Fruit fly (Drosophila melanogaster) whole organism, prepupa: ENCODE data around the gene CG9673.

Source experiments
- CG10631 ChIP-seq: fragments of 200-800 bp; sonication (Bioruptor generic); optimal IDR thresholded peaks from 2 replicates; lab custom pipeline; 2016; ENCODE audit warnings: missing biosample characterization, missing genetic modification characterization
- CG11294 ChIP-seq: fragments of 200-800 bp; sonication (Bioruptor generic); IDR thresholded peaks from 2 replicates; pipeline ENCODE4 v1.3.6; 2022; ENCODE audit warnings: missing biosample characterization, missing genetic modification characterization
- CG11762 ChIP-seq: fragments of 200-800 bp; sonication (Bioruptor generic); optimal IDR thresholded peaks from 3 replicates; lab custom pipeline; 2016; ENCODE audit warnings: missing biosample characterization, missing genetic modification characterization; ENCODE audit not compliant: insufficient read depth
- CG11902 ChIP-seq: fragments of 200-800 bp; sonication (Bioruptor generic); optimal IDR thresholded peaks from 3 replicates; lab custom pipeline; 2016; ENCODE audit warnings: missing biosample characterization, missing genetic modification characterization
- CG15336 ChIP-seq: fragments of 200-800 bp; sonication (Bioruptor generic); IDR thresholded peaks from 2 replicates; pipeline ENCODE4 v1.3.6; 2022; ENCODE audit warnings: missing biosample characterization, missing genetic modification characterization
- CG1621 ChIP-seq: fragments of 200-800 bp; sonication (Bioruptor generic); optimal IDR thresholded peaks from 3 replicates; lab custom pipeline; 2018; ENCODE audit warnings: missing biosample characterization, mild to moderate bottlenecking, missing genetic modification characterization
- CG16779 ChIP-seq: fragments of 200-800 bp; sonication (Bioruptor generic); optimal IDR thresholded peaks from 3 replicates; lab custom pipeline; 2017; ENCODE audit warnings: missing biosample characterization, mild to moderate bottlenecking, missing genetic modification characterization
- CG3032 ChIP-seq: fragments of 200-800 bp; optimal IDR thresholded peaks from 2 replicates; lab custom pipeline; 2019; ENCODE audit warnings: missing biosample characterization, mild to moderate bottlenecking, missing genetic modification characterization, moderate library complexity
- CG31627 ChIP-seq: fragments of 200-800 bp; sonication (Bioruptor generic); optimal IDR thresholded peaks from 3 replicates; lab custom pipeline; 2016; ENCODE audit warnings: missing biosample characterization, missing genetic modification characterization
- CG34406 ChIP-seq: fragments of 200-800 bp; sonication (Bioruptor generic); optimal IDR thresholded peaks from 3 replicates; lab custom pipeline; 2016; ENCODE audit warnings: missing biosample characterization, missing genetic modification characterization
- CG3919 ChIP-seq: fragments of 200-800 bp; sonication (Bioruptor generic); optimal IDR thresholded peaks from 3 replicates; lab custom pipeline; 2016; ENCODE audit warnings: missing biosample characterization, missing genetic modification characterization
- CG6163 ChIP-seq: fragments of 200-800 bp; sonication (Bioruptor generic); IDR thresholded peaks from 3 replicates; pipeline ENCODE4 v1.3.6; 2022; ENCODE audit warnings: missing biosample characterization, missing genetic modification characterization
- CG6276 ChIP-seq: fragments of 200-800 bp; sonication (Bioruptor generic); optimal IDR thresholded peaks from 2 replicates; lab custom pipeline; 2017; ENCODE audit warnings: missing biosample characterization, mild to moderate bottlenecking, missing genetic modification characterization
- CG6808 ChIP-seq: fragments of 200-800 bp; sonication (Bioruptor generic); optimal IDR thresholded peaks from 3 replicates; lab custom pipeline; 2017; ENCODE audit warnings: missing biosample characterization, missing genetic modification characterization, mild to moderate bottlenecking, moderate library complexity, missing genetic modification reagents
- CG7368 ChIP-seq: fragments of 200-800 bp; sonication (Bioruptor generic); optimal IDR thresholded peaks from 3 replicates; lab custom pipeline; 2016; ENCODE audit warnings: missing biosample characterization, missing genetic modification characterization
- CG8119 ChIP-seq: fragments of 200-800 bp; sonication (Bioruptor generic); IDR thresholded peaks from 3 replicates; pipeline ENCODE4 v1.3.6; 2022; ENCODE audit warnings: missing biosample characterization, missing genetic modification characterization
- CG8319 ChIP-seq: fragments of 200-800 bp; sonication (Bioruptor generic); optimal IDR thresholded peaks from 3 replicates; lab custom pipeline; 2016; ENCODE audit warnings: missing biosample characterization, missing genetic modification characterization
- CG8632 ChIP-seq: fragments of 200-800 bp; sonication (Bioruptor generic); optimal IDR thresholded peaks from 3 replicates; lab custom pipeline; 2016; ENCODE audit warnings: missing biosample characterization, missing genetic modification characterization
- CG9139 ChIP-seq: fragments of 200-800 bp; sonication (Bioruptor generic); optimal IDR thresholded peaks from 3 replicates; lab custom pipeline; 2017; ENCODE audit warnings: missing biosample characterization, mild to moderate bottlenecking, missing genetic modification characterization
- Eip75B ChIP-seq: fragments of 200-800 bp; sonication (Bioruptor generic); optimal IDR thresholded peaks from 3 replicates; lab custom pipeline; 2016; ENCODE audit warnings: missing biosample characterization, missing genetic modification characterization
- Eip78C ChIP-seq: fragments of 200-800 bp; sonication (Bioruptor generic); peaks from one replicate; lab custom pipeline; 2016; ENCODE audit warnings: missing biosample characterization, missing genetic modification characterization
- Gug ChIP-seq: fragments of 200-800 bp; sonication (Bioruptor generic); IDR thresholded peaks from 2 replicates; pipeline ENCODE4 v1.3.6; 2022; ENCODE audit warnings: missing biosample characterization, missing genetic modification characterization
- Hr38 ChIP-seq: sonication (Bioruptor generic); optimal IDR thresholded peaks from 2 replicates; lab custom pipeline; 2016; ENCODE audit warnings: missing biosample characterization, missing genetic modification characterization
- Hr39 ChIP-seq: fragments of 200-800 bp; sonication (Bioruptor generic); optimal IDR thresholded peaks from 2 replicates; lab custom pipeline; 2016; ENCODE audit warnings: missing biosample characterization, missing genetic modification characterization
- Hr4 ChIP-seq: fragments of 200-800 bp; sonication (Bioruptor generic); optimal IDR thresholded peaks from 3 replicates; lab custom pipeline; 2016; ENCODE audit warnings: missing biosample characterization, missing genetic modification characterization
- Met ChIP-seq: fragments of 200-800 bp; sonication (Bioruptor generic); optimal IDR thresholded peaks from 3 replicates; lab custom pipeline; 2016; ENCODE audit warnings: missing biosample characterization, missing genetic modification characterization
- Smox ChIP-seq: fragments of 200-800 bp; sonication (Bioruptor generic); optimal IDR thresholded peaks from 3 replicates; lab custom pipeline; 2016; ENCODE audit warnings: missing biosample characterization, missing genetic modification characterization
- Sox102F ChIP-seq: fragments of 200-800 bp; sonication (Bioruptor generic); optimal IDR thresholded peaks from 2 replicates; lab custom pipeline; 2016; ENCODE audit warnings: missing biosample characterization, mild to moderate bottlenecking, missing genetic modification characterization
- Sox14 ChIP-seq: fragments of 200-800 bp; sonication (Bioruptor generic); optimal IDR thresholded peaks from 3 replicates; lab custom pipeline; 2016; ENCODE audit warnings: missing biosample characterization, missing genetic modification characterization
- Sox15 ChIP-seq: fragments of 200-800 bp; sonication (Bioruptor generic); optimal IDR thresholded peaks from 3 replicates; lab custom pipeline; 2016; ENCODE audit warnings: missing biosample characterization, missing genetic modification characterization
- dac ChIP-seq: fragments of 200-800 bp; sonication (Bioruptor generic); optimal IDR thresholded peaks from 2 replicates; lab custom pipeline; 2017; ENCODE audit warnings: missing biosample characterization, mild to moderate bottlenecking, missing genetic modification characterization
- eg ChIP-seq: fragments of 200-800 bp; sonication (Bioruptor generic); IDR thresholded peaks from 3 replicates; pipeline ENCODE4 v1.3.6; 2022; ENCODE audit warnings: missing biosample characterization, missing genetic modification characterization
- fd59A ChIP-seq: fragments of 200-800 bp; sonication (Bioruptor generic); optimal IDR thresholded peaks from 2 replicates; lab custom pipeline; 2017; ENCODE audit warnings: missing biosample characterization, mild to moderate bottlenecking, missing genetic modification characterization, missing genetic modification reagents
- fd85E ChIP-seq: fragments of 200-800 bp; sonication (Bioruptor generic); optimal IDR thresholded peaks from 3 replicates; lab custom pipeline; 2016; ENCODE audit warnings: missing biosample characterization, missing genetic modification characterization
- fkh ChIP-seq: fragments of 200-800 bp; sonication (Bioruptor generic); optimal IDR thresholded peaks from 3 replicates; lab custom pipeline; 2017; ENCODE audit warnings: missing biosample characterization, mild to moderate bottlenecking, missing genetic modification characterization, moderate library complexity
- net ChIP-seq: fragments of 200-800 bp; sonication (Bioruptor generic); optimal IDR thresholded peaks from 3 replicates; lab custom pipeline; 2016; ENCODE audit warnings: missing biosample characterization, missing genetic modification characterization
- salr ChIP-seq, 2 experiments: fragments of 200-800 bp; sonication (Bioruptor generic); optimal IDR thresholded peaks; 3 replicates each; lab custom pipeline; 2016 to 2018; ENCODE audit warnings: missing biosample characterization in 2 of 2, missing genetic modification characterization in 2 of 2, mild to moderate bottlenecking in 1 of 2
- svp ChIP-seq: fragments of 200-800 bp; sonication (Bioruptor generic); peaks from one replicate; lab custom pipeline; 2016; ENCODE audit warnings: missing biosample characterization, missing genetic modification characterization
- topi ChIP-seq: fragments of 200-800 bp; sonication (Bioruptor generic); optimal IDR thresholded peaks from 3 replicates; lab custom pipeline; 2016; ENCODE audit warnings: missing biosample characterization, missing genetic modification characterization
- vri ChIP-seq: fragments of 200-800 bp; sonication (Bioruptor generic); optimal IDR thresholded peaks from 3 replicates; lab custom pipeline; 2016; ENCODE audit warnings: missing biosample characterization, mild to moderate bottlenecking, missing genetic modification characterization

CG9673 gene

dm6 chrX:16734647-16735046, 31.0 kb upstream of the CG9673 start, which contains the start of gene TwdlY:
Gene TwdlY, plus strand, starts transcription at chrX:16734947.
- TF ChIP-seq CG8119 (GFP tag; lab: Robert Waterston, UW) (no peak), Eip75B (GFP tag; lab: Kevin White, UChicago) (no peak), Sox14 (GFP tag; lab: Kevin White, UChicago) (no peak), Hr4 (no peak), Met (GFP tag; lab: Kevin White, UChicago) (no peak)
- TF ChIP-seq, all 60 proteins: peak for 0

DNA sequence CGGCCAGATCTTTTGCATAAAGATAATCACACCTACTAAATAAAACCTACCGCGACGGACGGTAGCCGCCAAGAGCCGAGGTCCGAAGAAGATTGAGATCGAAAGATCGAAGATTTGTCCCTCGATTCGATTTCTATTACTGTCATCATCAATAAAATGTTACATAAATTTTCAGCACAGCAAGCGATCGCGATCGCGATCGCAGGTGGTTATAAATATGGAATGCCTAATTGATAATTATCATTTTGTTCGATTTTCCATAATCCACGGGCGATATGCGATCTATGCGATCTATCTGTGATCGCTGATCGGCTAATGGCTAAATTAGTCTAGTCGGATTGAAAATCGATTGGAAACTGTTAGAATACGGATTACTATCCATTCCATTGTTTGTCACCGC, 29.6 kb upstream of the CG9673 start:
- TF ChIP-seq fd85E (GFP tag; lab: Kevin White, UChicago) (no peak), CG3032 (tag; lab: Kevin White, UChicago) (no peak), CG8119 (GFP tag; lab: Robert Waterston, UW) (no peak), Hr38 (GFP tag; lab: Kevin White, UChicago) (no peak), salr (GFP tag; optimal IDR thresholded peaks at IDR 0.05; lab: Kevin White, UChicago) (no peak), vri (no peak), Sox14 (GFP tag; lab: Kevin White, UChicago) (no peak), Eip78C (no peak), fkh (GFP tag; lab: Kevin White, UChicago) (no peak), CG6808 (GFP tag; lab: Kevin White, UChicago) (no peak)

DNA sequence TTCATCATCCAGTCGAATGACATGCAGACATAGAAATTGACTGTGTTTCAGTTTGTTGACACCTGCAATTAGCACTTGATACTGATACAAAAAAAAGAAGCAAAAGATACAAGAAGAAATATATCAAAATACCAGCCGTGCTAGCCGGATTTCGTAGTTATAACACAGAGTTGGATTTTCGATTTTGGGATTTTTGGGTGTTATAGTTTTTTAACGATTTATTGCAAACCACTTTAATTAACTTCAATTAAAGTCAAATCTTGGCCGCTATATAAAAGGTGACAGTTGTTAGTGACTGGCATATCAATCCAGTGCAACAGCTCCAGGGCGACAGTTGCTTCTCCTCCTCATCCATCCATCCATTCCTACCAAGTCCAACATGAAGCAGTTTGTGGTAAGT, 27.1 kb upstream of the CG9673 start, which contains the start of gene TwdlX:
TwdlX (plus strand) TSS at position 301 of the 400 bp plus-strand sequence.
- TF ChIP-seq Met (GFP tag; lab: Kevin White, UChicago) = no peak
- TF ChIP-seq CG6163 (GFP tag; lab: Robert Waterston, UW) = no peak
- TF ChIP-seq dac = no peak
- TF ChIP-seq eg = no peak
- no peak for TF ChIP-seq topi (GFP tag; lab: Kevin White, UChicago)
- TF ChIP-seq CG8632 (GFP tag; lab: Kevin White, UChicago) = no peak
- no peak for TF ChIP-seq CG31627
- TF ChIP-seq net (GFP tag; lab: Kevin White, UChicago) = no peak
- no peak for TF ChIP-seq Sox15 (GFP tag; lab: Kevin White, UChicago)
- no peak for TF ChIP-seq CG6276
- no peak for TF ChIP-seq CG3032 (tag; lab: Kevin White, UChicago)

DNA sequence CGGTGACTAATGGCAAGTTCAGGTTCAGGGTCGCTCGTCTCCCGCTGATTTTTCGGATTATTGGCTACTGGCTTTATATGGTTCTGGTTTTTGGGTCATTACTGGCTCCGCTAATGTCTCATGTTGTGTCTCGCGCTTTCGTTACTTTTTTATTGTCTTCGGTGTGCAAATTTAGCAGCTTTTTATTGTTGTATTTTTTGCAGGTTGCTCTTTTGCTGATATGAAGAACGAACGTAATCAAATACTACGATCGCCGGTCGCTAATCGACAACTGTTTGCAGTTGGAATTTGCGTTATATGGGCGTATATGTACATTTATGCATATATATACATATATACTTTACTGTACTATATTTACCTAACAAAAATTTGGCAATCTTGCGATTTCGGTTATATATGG, 20.9 kb upstream of the CG9673 start:
- TF ChIP-seq CG9139 (no peak), fkh (GFP tag; lab: Kevin White, UChicago) (peak; percentile 13)

DNA sequence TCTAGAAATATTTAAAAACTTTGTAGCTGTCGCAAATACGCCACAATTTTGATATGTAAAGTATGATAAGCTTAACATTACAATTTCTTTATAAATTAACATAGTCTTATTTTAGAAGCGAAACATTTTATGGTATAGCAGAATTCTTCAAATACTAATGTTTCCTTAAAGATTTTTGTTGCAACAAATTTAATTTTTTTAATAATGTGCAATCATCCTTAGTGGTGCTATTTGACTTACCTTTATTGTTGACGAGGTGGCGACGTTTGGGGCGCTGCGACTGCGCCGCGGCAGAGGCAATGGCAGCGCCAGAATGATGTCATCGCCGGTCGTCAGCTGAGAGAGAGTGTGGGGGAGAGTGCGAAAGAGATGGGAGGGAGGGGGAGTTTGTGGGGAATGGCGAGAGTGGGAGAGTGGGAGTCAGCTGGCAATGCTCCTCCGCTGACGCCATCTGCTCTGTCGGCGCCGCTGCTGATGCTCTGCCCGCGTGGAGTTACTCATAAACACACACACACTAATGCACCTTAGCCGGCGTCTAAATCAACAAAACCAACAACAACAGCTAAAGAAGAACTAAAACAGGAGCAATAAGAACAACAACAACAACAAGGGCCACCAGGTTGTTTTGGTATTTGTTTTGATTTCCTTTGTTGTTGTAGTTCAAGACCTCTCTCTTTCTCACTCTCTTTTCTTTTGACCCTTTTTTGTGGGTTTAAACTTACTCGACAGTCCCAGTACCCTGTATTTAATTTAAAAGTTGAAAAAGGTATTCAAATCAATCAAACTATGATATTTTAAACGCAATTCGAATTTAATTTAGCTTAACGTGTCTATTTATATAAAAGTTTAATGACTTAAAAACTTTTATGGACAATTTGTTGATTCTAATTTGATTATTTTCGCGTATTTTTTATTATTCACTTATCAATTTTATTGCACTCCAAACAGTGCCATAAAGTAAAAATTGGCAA, 19.8 kb upstream of the CG9673 start:
- TF ChIP-seq CG11294 (GFP tag; lab: Robert Waterston, UW) (peak; percentile 60; the same call in 1 of the 2 replicates), salr (GFP tag; optimal IDR thresholded peaks at IDR 0.05; lab: Kevin White, UChicago) (peak; percentile 36 to 56), CG11762 (GFP tag; lab: Kevin White, UChicago) (no peak), CG11902 (no peak), CG10631 (GFP tag; lab: Kevin White, UChicago) (peak; percentile 56), Eip75B (GFP tag; lab: Kevin White, UChicago) (peak; percentile 27), CG6276 (peak; percentile 66), CG8632 (GFP tag; lab: Kevin White, UChicago) (peak; percentile 66), fd85E (GFP tag; lab: Kevin White, UChicago) (no peak), CG15336 (GFP tag; lab: Robert Waterston, UW) (peak; percentile 83), CG34406 (GFP tag; lab: Kevin White, UChicago) (peak; percentile 47), net (GFP tag; lab: Kevin White, UChicago) (peak; percentile 69), Sox14 (GFP tag; lab: Kevin White, UChicago) (peak; percentile 59), CG31627 (peak; percentile 76), CG6808 (GFP tag; lab: Kevin White, UChicago) (peak; percentile 83), fd59A (GFP tag; lab: Kevin White, UChicago) (peak; percentile 20), Hr39 (GFP tag; lab: Kevin White, UChicago) (peak; percentile 69), CG8319 (GFP tag; lab: Kevin White, UChicago) (peak; percentile 13), CG1621 (tag; lab: Kevin White, UChicago) (peak; percentile 69), svp (GFP tag; lab: Kevin White, UChicago) (peak; percentile 72), Gug (GFP tag; lab: Robert Waterston, UW) (peak; percentile 42), CG7368 (GFP tag; lab: Kevin White, UChicago) (no peak), CG16779 (tag; lab: Kevin White, UChicago) (no peak), Sox102F (peak; percentile 74), Smox (GFP tag; lab: Kevin White, UChicago) (peak; percentile 75), CG3919 (GFP tag; lab: Kevin White, UChicago) (peak; percentile 45), eg (peak; percentile 72), CG9139 (peak; percentile 87), Eip78C (peak; percentile 84)
